Worm (Caenorhabditis elegans): Measurements from ENCODE around the gene F01G4.4.
A peak's percentile ranks its signal among the peaks of the same experiment; 100 is the strongest.

F01G4.4 gene

DNA sequence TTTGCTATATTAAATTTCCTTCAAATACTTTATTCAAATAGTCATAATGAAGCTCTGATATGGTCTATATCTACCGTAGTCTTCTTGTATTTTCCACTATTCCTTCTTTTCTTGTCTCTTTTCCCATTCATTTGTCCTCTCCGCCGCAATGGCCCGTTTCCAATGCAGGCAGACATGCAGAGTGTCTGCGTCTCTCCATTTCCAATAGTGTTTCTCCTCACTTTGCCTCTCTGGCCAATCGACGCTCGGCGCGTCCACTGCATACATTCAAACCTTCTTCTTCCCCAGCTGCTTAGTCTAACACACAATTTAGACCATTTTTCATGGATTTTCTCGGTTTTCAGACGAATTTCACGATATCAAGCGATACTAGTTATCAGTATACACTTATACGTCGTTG, 17.9 kb upstream of the F01G4.4 start:
- TF ChIP-seq lsy-12 (tag; optimal IDR thresholded peaks at IDR 0.05) (peak; percentile 27), hmg-11 (tag; optimal IDR thresholded peaks at IDR 0.05) (peak; percentile 64), nhr-23 (tag; optimal IDR thresholded peaks at IDR 0.05) (peak; percentile 55), elt-3 (tag; optimal IDR thresholded peaks at IDR 0.05) (no peak), nfya-1 (tag; optimal IDR thresholded peaks at IDR 0.05; ENCODE audit: insufficient read depth) (peak; percentile 100), lin-39 (tag; optimal IDR thresholded peaks at IDR 0.05) (peak; percentile 50), fkh-10 (GFP tag; optimal IDR thresholded peaks at IDR 0.05) (no peak), lin-15B (tag; optimal IDR thresholded peaks at IDR 0.05) (peak; percentile 67), pha-4 (tag; optimal IDR thresholded peaks at IDR 0.05) (peak; percentile 38), skn-1 (tag; optimal IDR thresholded peaks at IDR 0.05) (no peak), nhr-25 (tag; optimal IDR thresholded peaks at IDR 0.05) (peak; percentile 42), elt-2 (tag; optimal IDR thresholded peaks at IDR 0.05) (peak; percentile 18), tbx-2 (tag; optimal IDR thresholded peaks at IDR 0.05) (no peak)

DNA sequence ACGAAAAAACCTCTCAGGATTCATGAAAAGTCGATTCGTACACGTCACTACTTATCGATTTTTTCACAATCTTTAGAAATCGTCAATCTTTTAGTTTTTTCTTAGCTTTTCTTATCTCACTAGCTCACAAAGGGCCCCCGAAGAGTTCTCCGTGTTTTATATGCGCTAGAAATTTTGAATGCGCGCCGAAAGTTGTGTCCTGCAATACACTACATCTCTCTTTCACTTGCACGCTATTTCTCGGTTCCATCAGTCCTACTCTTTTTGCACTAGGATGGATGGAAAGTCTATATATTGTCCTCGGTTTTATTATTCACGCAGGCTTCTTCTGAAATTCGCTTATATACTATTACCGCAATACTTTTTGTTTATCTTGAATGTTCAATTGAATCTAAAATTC, 17.5 kb upstream of the F01G4.4 start:
- no peak for TF ChIP-seq lin-39 (tag; optimal IDR thresholded peaks at IDR 0.05)

DNA sequence TGAATTAATAATTGTTTCAGACTA, 17.3 kb upstream of the F01G4.4 start, which contains the start of gene swsn-4:
Gene swsn-4, plus strand, starts transcription at position 21 of the 24 bp plus-strand sequence.
- no peak for TF ChIP-seq nhr-28 (tag; optimal IDR thresholded peaks at IDR 0.05)

DNA sequence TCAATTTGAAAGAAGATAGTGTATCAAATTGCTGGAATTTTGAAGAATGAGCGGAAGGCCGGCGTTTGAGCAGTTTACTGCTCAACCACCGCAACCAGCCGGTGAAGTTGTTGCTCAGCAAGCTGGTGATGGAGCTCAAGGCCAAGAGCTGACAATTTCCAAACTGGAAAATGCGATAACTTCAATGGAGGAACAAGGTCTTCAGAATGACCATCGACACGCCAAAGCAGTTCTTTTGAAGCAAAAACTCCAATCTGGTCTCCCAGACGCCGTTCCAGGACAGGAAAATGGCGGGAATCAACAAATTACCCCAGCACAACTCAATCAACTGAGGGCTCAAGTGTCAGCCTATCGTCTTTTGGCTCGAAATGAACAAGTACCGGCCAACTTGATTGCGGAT, 17.1 kb upstream of the F01G4.4 start:
- no peak for TF ChIP-seq pqm-1 (tag; optimal IDR thresholded peaks at IDR 0.05)
- TF ChIP-seq jun-1 (tag; optimal IDR thresholded peaks at IDR 0.05): no peak
- TF ChIP-seq skn-1 (tag; optimal IDR thresholded peaks at IDR 0.05): no peak
- TF ChIP-seq nfya-1 (tag; optimal IDR thresholded peaks at IDR 0.05; ENCODE audit: insufficient read depth): no peak
- TF ChIP-seq unc-39 (tag; optimal IDR thresholded peaks at IDR 0.05): no peak
- TF ChIP-seq ztf-11 (tag; optimal IDR thresholded peaks at IDR 0.05): no peak

DNA sequence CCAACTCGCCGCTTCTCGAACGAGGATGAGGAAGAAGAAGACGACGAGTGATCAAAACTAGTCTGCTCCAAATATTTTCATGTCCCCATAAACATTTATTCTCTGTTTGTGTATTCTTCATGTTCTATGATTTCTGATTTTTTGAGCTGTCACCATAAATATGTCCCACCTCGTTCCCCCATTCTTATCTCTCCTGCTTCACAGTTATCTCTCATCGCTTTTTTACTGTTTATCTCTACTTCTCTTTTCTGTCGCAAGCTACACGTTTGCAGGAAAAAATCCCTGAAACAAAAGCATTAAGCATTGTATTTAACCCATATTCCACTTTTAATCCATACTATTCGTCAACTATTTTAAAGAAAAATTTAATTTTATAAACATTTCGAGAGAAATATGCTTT, 12.4 kb upstream of the F01G4.4 start:
- peak; percentile 44 for TF ChIP-seq nfya-1 (tag; optimal IDR thresholded peaks at IDR 0.05; ENCODE audit: insufficient read depth)
- no peak for TF ChIP-seq egl-5 (tag; optimal IDR thresholded peaks at IDR 0.05)
- TF ChIP-seq pha-4 (tag; optimal IDR thresholded peaks at IDR 0.05): peak; percentile 29
- peak; percentile 58 for TF ChIP-seq elt-2 (tag; optimal IDR thresholded peaks at IDR 0.05)
- TF ChIP-seq R02D3.7 (tag; optimal IDR thresholded peaks at IDR 0.05): no peak
- TF ChIP-seq zag-1 (tag; optimal IDR thresholded peaks at IDR 0.05): no peak
- TF ChIP-seq pqm-1 (tag; optimal IDR thresholded peaks at IDR 0.05): peak; percentile 11
- TF ChIP-seq elt-1 (tag; optimal IDR thresholded peaks at IDR 0.05): no peak
- TF ChIP-seq nhr-76 (tag; optimal IDR thresholded peaks at IDR 0.05): no peak
- no peak for TF ChIP-seq ceh-82 (tag; optimal IDR thresholded peaks at IDR 0.05)
- TF ChIP-seq nhr-237 (tag; optimal IDR thresholded peaks at IDR 0.05): no peak
- TF ChIP-seq nhr-23 (tag; optimal IDR thresholded peaks at IDR 0.05): no peak

DNA sequence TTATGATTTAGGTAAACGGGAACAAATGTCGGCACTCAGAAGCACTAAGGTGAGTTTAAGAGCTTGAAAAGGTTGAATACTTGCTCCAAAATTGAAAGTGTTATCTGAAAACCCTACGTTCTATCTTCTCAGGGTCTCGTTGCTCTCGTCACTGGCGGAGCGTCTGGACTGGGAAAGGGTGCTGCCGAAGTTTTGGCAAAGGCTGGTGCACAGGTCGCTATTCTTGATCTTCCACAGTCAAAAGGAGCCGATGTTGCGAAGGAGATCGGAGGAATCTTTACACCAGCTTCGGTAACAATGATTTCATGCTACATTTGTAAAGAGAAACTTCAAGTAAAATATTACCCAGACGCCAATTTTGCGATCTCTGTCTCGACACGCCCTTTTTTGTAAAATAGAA, 11.9 kb upstream of the F01G4.4 start, which contains the start of gene ard-1:
Gene ard-1, plus strand, starts transcription at position 12 of the 400 bp plus-strand sequence.
- TF ChIP-seq unc-62 (GFP tag; optimal IDR thresholded peaks at IDR 0.05): no peak
- TF ChIP-seq mml-1 (tag; optimal IDR thresholded peaks at IDR 0.05): no peak
- TF ChIP-seq ZK546.5 (tag; optimal IDR thresholded peaks at IDR 0.05): no peak
- no peak for TF ChIP-seq jun-1 (tag; optimal IDR thresholded peaks at IDR 0.05)

DNA sequence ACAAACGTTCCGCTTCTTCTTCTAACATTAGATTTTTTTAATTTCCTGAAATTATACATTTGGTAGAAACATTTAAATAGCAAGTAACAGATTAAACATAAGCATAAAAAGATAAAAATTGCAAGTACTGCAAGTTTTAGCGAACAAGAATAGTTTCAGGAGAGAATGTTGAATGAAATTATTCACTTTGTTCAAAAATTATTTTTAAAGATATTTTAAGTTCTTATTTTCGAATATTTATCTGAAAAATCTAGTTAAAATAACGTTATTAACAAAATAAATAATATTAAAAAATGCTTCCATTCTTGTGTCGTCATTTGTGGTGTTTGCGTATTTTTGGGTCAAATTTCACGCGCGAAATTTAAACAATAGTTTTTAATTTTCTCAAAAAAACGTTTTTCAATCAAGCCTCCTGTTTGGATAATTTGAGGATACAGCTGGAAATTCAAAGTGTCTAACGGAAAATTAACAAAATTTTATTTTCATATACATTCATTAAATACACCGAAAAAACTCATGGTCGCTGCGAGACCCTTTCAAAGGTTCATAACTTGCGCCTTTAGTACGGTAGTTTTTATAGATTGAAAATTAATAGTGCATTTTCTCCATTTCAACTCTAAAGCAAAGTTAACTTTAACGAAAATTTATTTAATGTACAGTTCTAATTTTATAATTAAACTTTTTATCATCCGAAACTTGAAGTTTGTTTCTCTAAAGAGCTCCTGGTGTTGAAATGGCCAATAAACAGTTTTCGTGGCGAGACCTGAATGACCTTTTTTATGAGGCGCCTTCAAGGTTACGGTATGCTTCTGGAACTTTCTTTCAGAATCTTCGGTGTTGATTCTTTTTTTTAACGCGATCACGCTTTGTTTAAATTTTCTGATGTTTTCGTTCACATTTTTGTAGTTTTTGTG, 574 bp upstream of the F01G4.4 start, which contains the start of gene skih-2:
Gene skih-2, minus strand, starts transcription at position 51 of the 914 bp plus-strand sequence.
- TF ChIP-seq nfya-1 (tag; optimal IDR thresholded peaks at IDR 0.05; ENCODE audit: insufficient read depth): peak; percentile 62
- peak; percentile 33 for TF ChIP-seq nhr-23 (tag; optimal IDR thresholded peaks at IDR 0.05)
- peak; percentile 73 for TF ChIP-seq pha-4 (tag; optimal IDR thresholded peaks at IDR 0.05)
- peak; percentile 28 for TF ChIP-seq lin-15B (tag; optimal IDR thresholded peaks at IDR 0.05)
- TF ChIP-seq elt-3 (tag; optimal IDR thresholded peaks at IDR 0.05): no peak
- TF ChIP-seq nhr-237 (tag; optimal IDR thresholded peaks at IDR 0.05): no peak
- no peak for TF ChIP-seq fkh-10 (GFP tag; optimal IDR thresholded peaks at IDR 0.05)
- TF ChIP-seq nhr-25 (tag; optimal IDR thresholded peaks at IDR 0.05): peak; percentile 14
